Worm (Caenorhabditis elegans) whole organism, L4/young adult: Measurements from ENCODE around the gene T06C12.9.

Source experiments
- W03F9.2 ChIP-seq: fragments of 150-350 bp; optimal IDR thresholded peaks from 2 replicates; lab custom pipeline; 2014; ENCODE audit warnings: missing biosample characterization, missing genetic modification characterization
- him-1 ChIP-seq: sonication (generic microtip); optimal IDR thresholded peaks from 2 replicates; lab custom pipeline; 2016; ENCODE audit warnings: missing genotype, missing genetic modification reagents, missing genetic modification characterization, missing compliant biosample characterization

DNA sequence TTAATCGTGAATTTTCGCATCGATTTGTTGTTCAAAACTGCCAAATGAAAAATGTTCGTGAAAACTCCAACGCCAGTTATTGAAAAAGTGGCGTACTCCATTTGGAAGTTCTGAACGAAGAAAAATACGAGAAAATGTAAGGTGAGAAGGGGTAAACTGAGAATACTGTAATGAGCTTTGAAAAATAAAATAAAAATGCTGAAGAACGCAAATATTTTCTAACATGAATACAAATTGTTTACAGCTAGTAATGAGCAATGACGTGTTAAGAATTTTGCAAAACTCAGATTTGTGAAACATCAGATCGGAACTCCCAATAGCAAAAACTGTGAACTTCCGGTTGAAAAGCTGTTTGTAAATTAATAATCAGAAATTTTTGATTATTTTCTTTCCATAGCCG lies 46.5 kb upstream of the T06C12.9 start, which contains the start of gene srw-26:
- TF ChIP-seq W03F9.2 = no peak
- TF ChIP-seq him-1 (tag; lab: Kevin White, UChicago) = no peak
